Fruit fly (Drosophila melanogaster) whole organism, adult: ENCODE results near the gene sina.

Experiments
- CG11617 ChIP-seq: fragments of 200-800 bp; sonication (Bioruptor generic); optimal IDR thresholded peaks from 2 replicates; lab custom pipeline; 2017; ENCODE audit warnings: mild to moderate bottlenecking, missing biosample characterization, missing genetic modification reagents, missing genetic modification characterization
- CG7045 ChIP-seq: fragments of 200-800 bp; sonication (Bioruptor generic); optimal IDR thresholded peaks from 2 replicates; lab custom pipeline; 2017; ENCODE audit warnings: missing biosample characterization, mild to moderate bottlenecking, missing genetic modification characterization
- Hr96 ChIP-seq: fragments of 200-800 bp; sonication (Bioruptor generic); optimal IDR thresholded peaks from 2 replicates; lab custom pipeline; 2016; ENCODE audit warnings: missing biosample characterization, missing genetic modification characterization
- cic ChIP-seq: fragments of 200-800 bp; sonication (Bioruptor generic); optimal IDR thresholded peaks from 2 replicates; lab custom pipeline; 2017; ENCODE audit warnings: missing biosample characterization, mild to moderate bottlenecking, missing genetic modification characterization, moderate library complexity
- tj ChIP-seq: fragments of 200-800 bp; sonication (Bioruptor generic); optimal IDR thresholded peaks from 3 replicates; lab custom pipeline; 2017; ENCODE audit warnings: missing biosample characterization, mild to moderate bottlenecking, missing genetic modification characterization, moderate library complexity

DNA sequence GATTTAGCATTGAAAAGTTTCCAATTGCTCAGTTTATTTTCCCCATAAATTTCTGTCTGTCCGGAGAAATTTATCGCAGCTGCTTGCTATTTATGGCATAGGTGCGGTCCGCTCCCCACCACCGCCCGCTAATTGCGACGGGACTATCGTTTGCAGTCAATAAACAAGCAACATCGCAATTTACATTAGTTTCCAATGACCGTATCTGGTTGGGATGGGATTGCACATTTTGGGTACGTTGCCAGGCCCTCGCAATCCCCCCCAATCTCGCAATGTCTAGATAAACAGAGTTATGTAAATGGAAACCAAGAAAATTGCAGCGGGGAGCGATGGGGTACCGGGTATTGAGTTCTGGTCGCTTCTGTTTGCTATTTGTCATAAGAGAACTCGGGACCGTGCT lies 48.9 kb upstream of the sina start, which contains the start of gene nudC:
- TF ChIP-seq tj (GFP tag; lab: Kevin White, UChicago) (peak; percentile 85), CG11617 (GFP tag; lab: Kevin White, UChicago) (no peak), CG7045 (GFP tag; lab: Kevin White, UChicago) (peak; percentile 50), cic (GFP tag; lab: Kevin White, UChicago) (peak; percentile 59), Hr96 (no peak)
